Worm (Caenorhabditis elegans) whole organism, young adult: ENCODE data around the gene eng-1.

Experiments used
- B0336.3 ChIP-seq: fragments of 200-800 bp; sonication (Bioruptor generic); IDR thresholded peaks from 2 replicates; pipeline ENCODE4 v1.3.6; 2022; ENCODE audit warnings: missing genetic modification characterization, missing compliant biosample characterization
- ama-1 ChIP-seq, 3 experiments: fragments of 150-350 bp in 1 of 3; sonication (generic microtip) in 2 of 3; optimal IDR thresholded peaks; 2 replicates each; lab custom pipeline; 2014 to 2018; ENCODE audit warnings: missing biosample characterization in 2 of 3, missing genetic modification characterization in 2 of 3, missing genetic modification reagents in 2 of 3
- ceh-27 ChIP-seq: fragments of 200-800 bp; sonication (Bioruptor generic); optimal IDR thresholded peaks from 2 replicates; lab custom pipeline; 2018; ENCODE audit warnings: mild to moderate bottlenecking, missing genetic modification characterization, moderate library complexity, missing compliant biosample characterization
- efl-1 ChIP-seq: fragments of 150-350 bp; optimal IDR thresholded peaks from 2 replicates; lab custom pipeline; 2014; ENCODE audit warnings: missing biosample characterization, missing genetic modification reagents, missing genetic modification characterization
- gei-17 ChIP-seq: fragments of 200-800 bp; sonication (Bioruptor generic); optimal IDR thresholded peaks from 2 replicates; lab custom pipeline; 2018; ENCODE audit warnings: mild to moderate bottlenecking, missing genetic modification characterization, missing compliant biosample characterization
- lir-1 ChIP-seq: fragments of 200-800 bp; sonication (Bioruptor generic); conservative IDR thresholded peaks from 2 replicates; pipeline ENCODE4 v1.3.6; 2022; ENCODE audit warnings: missing genetic modification reagents, missing genetic modification characterization, missing compliant biosample characterization
- madf-3 ChIP-seq: fragments of 200-800 bp; sonication (Bioruptor generic); IDR thresholded peaks from 2 replicates; pipeline ENCODE4 v1.3.6; 2022; ENCODE audit warnings: missing genetic modification reagents, missing genetic modification characterization, missing compliant biosample characterization
- nfyb-1 ChIP-seq: fragments of 200-800 bp; sonication (Bioruptor generic); IDR thresholded peaks from 2 replicates; pipeline ENCODE4 v1.3.6; 2022; ENCODE audit warnings: missing genetic modification reagents, missing genetic modification characterization, missing compliant biosample characterization
- nhr-179 ChIP-seq: sonication (generic microtip); optimal IDR thresholded peaks from 2 replicates; lab custom pipeline; 2016; ENCODE audit warnings: mild to moderate bottlenecking, missing genetic modification characterization, missing compliant biosample characterization
- sdz-38 ChIP-seq: sonication (generic microtip); optimal IDR thresholded peaks from 2 replicates; lab custom pipeline; 2016; ENCODE audit warnings: missing genotype, missing genetic modification characterization, missing compliant biosample characterization
- ztf-18 ChIP-seq: sonication (generic microtip); optimal IDR thresholded peaks from 2 replicates; lab custom pipeline; 2016; ENCODE audit warnings: missing genotype, mild to moderate bottlenecking, missing genetic modification characterization, missing compliant biosample characterization

- no peak for TF ChIP-seq B0336.3 (GFP tag; lab: Robert Waterston, UW)
- no peak for TF ChIP-seq ama-1 (optimal IDR thresholded peaks at IDR 0.05; lab: Kevin White, UChicago)
- no peak for TF ChIP-seq ama-1 (GFP tag; optimal IDR thresholded peaks at IDR 0.05; lab: Kevin White, UChicago)
- no peak for TF ChIP-seq madf-3
- no peak for TF ChIP-seq ceh-27 (GFP tag; lab: Kevin White, UChicago)
- TF ChIP-seq efl-1 (GFP tag; lab: Kevin White, UChicago) = no peak
- TF ChIP-seq ztf-18 (tag; lab: Kevin White, UChicago) = no peak
- no peak for TF ChIP-seq lir-1 (GFP tag; lab: Robert Waterston, UW)
- no peak for TF ChIP-seq sdz-38 (tag; lab: Kevin White, UChicago)
- no peak for TF ChIP-seq nhr-179 (tag; lab: Kevin White, UChicago)
- TF ChIP-seq nfyb-1 (GFP tag; lab: Robert Waterston, UW) = no peak
- TF ChIP-seq gei-17 (GFP tag; lab: Kevin White, UChicago) = no peak
Measured at ce11 chrIII:5822816-5823215, 45.5 kb downstream of the eng-1 start.
